Worm (Caenorhabditis elegans) whole organism, young adult: ENCODE data around the gene srt-74.

ENCODE experiments used
- D2030.7 ChIP-seq: fragments of 200-800 bp; sonication (Bioruptor generic); IDR thresholded peaks from 2 replicates; pipeline ENCODE4 v1.3.6; 2022; ENCODE audit warnings: missing genetic modification reagents, missing genetic modification characterization, missing compliant biosample characterization
- Y56A3A.18 ChIP-seq: fragments of 200-800 bp; sonication (Bioruptor generic); IDR thresholded peaks from 2 replicates; pipeline ENCODE4 v1.3.6; 2022; ENCODE audit warnings: missing genetic modification reagents, missing genetic modification characterization, missing compliant biosample characterization
- Y67H2A.10 ChIP-seq: fragments of 200-800 bp; sonication (Bioruptor generic); conservative IDR thresholded peaks from 2 replicates; pipeline ENCODE4 v1.3.6; 2022; ENCODE audit warnings: missing genetic modification reagents, missing genetic modification characterization, missing compliant biosample characterization
- Y95B8A.8 ChIP-seq: fragments of 200-800 bp; sonication (Bioruptor generic); IDR thresholded peaks from 2 replicates; pipeline ENCODE4 v1.3.6; 2022; ENCODE audit warnings: missing genetic modification reagents, missing genetic modification characterization, missing compliant biosample characterization
- attf-6 ChIP-seq: fragments of 200-800 bp; sonication (Bioruptor generic); IDR thresholded peaks from 2 replicates; pipeline ENCODE4 v1.3.6; 2022; ENCODE audit warnings: missing genetic modification reagents, missing genetic modification characterization, missing compliant biosample characterization
- bed-2 ChIP-seq: fragments of 200-800 bp; sonication (Bioruptor generic); IDR thresholded peaks from 2 replicates; pipeline ENCODE4 v1.3.6; 2022; ENCODE audit warnings: missing genetic modification reagents, missing genetic modification characterization, missing compliant biosample characterization
- dox-1 ChIP-seq: fragments of 200-800 bp; sonication (Bioruptor generic); IDR thresholded peaks from 2 replicates; pipeline ENCODE4 v1.3.6; 2022; ENCODE audit warnings: missing genetic modification reagents, missing genetic modification characterization, missing compliant biosample characterization
- egl-18 ChIP-seq: fragments of 200-800 bp; sonication (Bioruptor generic); IDR thresholded peaks from 2 replicates; pipeline ENCODE4 v1.3.6; 2022; ENCODE audit warnings: missing genetic modification reagents, missing genetic modification characterization, missing compliant biosample characterization
- egl-44 ChIP-seq: fragments of 200-800 bp; sonication (Bioruptor generic); IDR thresholded peaks from 2 replicates; pipeline ENCODE4 v1.3.6; 2022; ENCODE audit warnings: missing genetic modification reagents, missing genetic modification characterization, missing compliant biosample characterization
- ekl-4 ChIP-seq: fragments of 200-800 bp; sonication (Bioruptor generic); IDR thresholded peaks from 2 replicates; pipeline ENCODE4 v1.3.6; 2022; ENCODE audit warnings: missing genetic modification reagents, missing genetic modification characterization, missing compliant biosample characterization
- hmg-1.2 ChIP-seq: fragments of 200-800 bp; sonication (Bioruptor generic); IDR thresholded peaks from 2 replicates; pipeline ENCODE4 v1.3.6; 2022; ENCODE audit warnings: missing genetic modification reagents, missing genetic modification characterization, missing compliant biosample characterization
- madf-10 ChIP-seq: sonication (generic microtip); optimal IDR thresholded peaks from 2 replicates; lab custom pipeline; 2016; ENCODE audit warnings: mild to moderate bottlenecking, missing genetic modification characterization, missing compliant biosample characterization
- madf-6 ChIP-seq: fragments of 200-800 bp; sonication (Bioruptor generic); IDR thresholded peaks from 2 replicates; pipeline ENCODE4 v1.3.6; 2022; ENCODE audit warnings: missing genetic modification reagents, missing genetic modification characterization, missing compliant biosample characterization
- madf-8 ChIP-seq: fragments of 200-800 bp; sonication (Bioruptor generic); conservative IDR thresholded peaks from 2 replicates; pipeline ENCODE4 v1.3.6; 2022; ENCODE audit warnings: missing genetic modification reagents, missing genetic modification characterization, missing compliant biosample characterization
- nfyb-1 ChIP-seq: fragments of 200-800 bp; sonication (Bioruptor generic); IDR thresholded peaks from 2 replicates; pipeline ENCODE4 v1.3.6; 2022; ENCODE audit warnings: missing genetic modification reagents, missing genetic modification characterization, missing compliant biosample characterization
- nhr-120 ChIP-seq: fragments of 200-800 bp; sonication (Bioruptor generic); IDR thresholded peaks from 2 replicates; pipeline ENCODE4 v1.3.6; 2022; ENCODE audit warnings: missing genetic modification characterization, missing compliant biosample characterization
- nhr-80 ChIP-seq: sonication (generic microtip); optimal IDR thresholded peaks from 2 replicates; lab custom pipeline; 2016; ENCODE audit warnings: missing genetic modification characterization, missing compliant biosample characterization
- rcor-1 ChIP-seq: fragments of 200-800 bp; sonication (Bioruptor generic); IDR thresholded peaks from 2 replicates; pipeline ENCODE4 v1.3.6; 2022; ENCODE audit warnings: missing genetic modification reagents, missing genetic modification characterization, missing compliant biosample characterization
- sea-2 ChIP-seq: fragments of 200-800 bp; sonication (Bioruptor generic); IDR thresholded peaks from 2 replicates; pipeline ENCODE4 v1.3.6; 2022; ENCODE audit warnings: missing genetic modification characterization, missing compliant biosample characterization

Gene srt-74

ce11 chrV:14237447-14237846 lies 44.7 kb downstream of the srt-74 start (continued):
- peak; percentile 78 for TF ChIP-seq ekl-4 (GFP tag; lab: Robert Waterston, UW)
- TF ChIP-seq madf-8 (GFP tag; lab: Robert Waterston, UW): peak; percentile 53
- peak; percentile 80 for TF ChIP-seq Y56A3A.18 (GFP tag; lab: Robert Waterston, UW)
- peak; percentile 71 for TF ChIP-seq madf-6
- TF ChIP-seq sea-2 (GFP tag; lab: Robert Waterston, UW): peak; percentile 84; the same call in 1 of the 2 replicates
- TF ChIP-seq egl-18 (GFP tag; lab: Robert Waterston, UW): 0 out of 2 replicates have a peak, but pooled peaks have one; percentile 14
- peak; percentile 57; the same call in 1 of the 2 replicates for TF ChIP-seq nfyb-1 (GFP tag; lab: Robert Waterston, UW)
- TF ChIP-seq Y67H2A.10 (GFP tag; lab: Robert Waterston, UW): 0 out of 2 replicates have a peak, but pooled peaks have one; percentile 9
- peak; percentile 85 for TF ChIP-seq bed-2 (GFP tag; lab: Robert Waterston, UW)
- TF ChIP-seq D2030.7 (GFP tag; lab: Robert Waterston, UW): peak; percentile 94
- 0 out of 2 replicates have a peak, but pooled peaks have one; percentile 86 for TF ChIP-seq nhr-120 (GFP tag; lab: Robert Waterston, UW)
- peak; percentile 72 for TF ChIP-seq hmg-1.2 (GFP tag; lab: Robert Waterston, UW)
- TF ChIP-seq dox-1: peak; percentile 87
- peak; percentile 59 for TF ChIP-seq rcor-1 (GFP tag; lab: Robert Waterston, UW)
- peak; percentile 91 for TF ChIP-seq egl-44 (GFP tag; lab: Robert Waterston, UW)
- peak; percentile 87 for TF ChIP-seq attf-6 (GFP tag; lab: Robert Waterston, UW)
- TF ChIP-seq, all 124 proteins: peak for 43; not testable (repeated sequence) for 81

ce11 chrV:14235942-14236341 lies 46.2 kb downstream of the srt-74 start, which contains the start of gene ent-3:
Gene ent-3 (minus strand): TSS chrV:14236042.
- TF ChIP-seq ekl-4 (GFP tag; lab: Robert Waterston, UW): no peak
- no peak for TF ChIP-seq egl-44 (GFP tag; lab: Robert Waterston, UW)
- no peak for TF ChIP-seq madf-10 (tag; lab: Kevin White, UChicago)

- TF ChIP-seq nhr-80 (tag; lab: Kevin White, UChicago): peak; percentile 22
- no peak for TF ChIP-seq Y95B8A.8 (GFP tag; lab: Robert Waterston, UW)
Observed at ce11 chrV:14231656-14232055, 50.5 kb downstream of the srt-74 start.
